Worm (Caenorhabditis elegans): ENCODE measurements around the gene fbxb-71.
A peak's percentile ranks its signal among the peaks of the same experiment; 100 is the strongest.

Gene fbxb-71

DNA sequence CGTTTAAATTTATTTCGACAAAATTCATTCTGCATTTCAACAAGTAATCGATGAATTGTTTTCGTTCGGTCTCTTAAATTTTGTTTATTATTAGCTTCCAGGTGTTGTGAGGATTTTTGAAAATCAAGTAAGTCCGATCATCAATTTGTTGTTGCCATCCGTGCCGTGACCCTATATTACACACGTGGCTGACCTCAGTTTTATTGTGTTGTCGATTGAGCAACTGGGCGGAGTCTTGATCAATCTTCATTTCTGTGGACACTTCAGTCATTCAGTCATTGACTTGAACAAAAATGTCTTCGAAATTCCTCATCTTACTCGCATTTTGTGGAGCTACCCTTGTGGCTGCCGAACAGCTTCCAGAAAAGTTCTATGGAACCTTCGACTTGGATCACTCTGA, 2.2 kb upstream of the fbxb-71 start, which contains the start of gene lbp-2:
lbp-2 (plus strand) TSS at position 102 of the 400 bp plus-strand sequence.
- TF ChIP-seq elt-1 (tag; optimal IDR thresholded peaks at IDR 0.05) (no peak), nhr-129 (tag; optimal IDR thresholded peaks at IDR 0.05) (peak; percentile 53), R02D3.7 (tag; optimal IDR thresholded peaks at IDR 0.05) (no peak), mdl-1 (tag; optimal IDR thresholded peaks at IDR 0.05) (no peak), mab-5 (tag; optimal IDR thresholded peaks at IDR 0.05) (peak; percentile 3)

DNA sequence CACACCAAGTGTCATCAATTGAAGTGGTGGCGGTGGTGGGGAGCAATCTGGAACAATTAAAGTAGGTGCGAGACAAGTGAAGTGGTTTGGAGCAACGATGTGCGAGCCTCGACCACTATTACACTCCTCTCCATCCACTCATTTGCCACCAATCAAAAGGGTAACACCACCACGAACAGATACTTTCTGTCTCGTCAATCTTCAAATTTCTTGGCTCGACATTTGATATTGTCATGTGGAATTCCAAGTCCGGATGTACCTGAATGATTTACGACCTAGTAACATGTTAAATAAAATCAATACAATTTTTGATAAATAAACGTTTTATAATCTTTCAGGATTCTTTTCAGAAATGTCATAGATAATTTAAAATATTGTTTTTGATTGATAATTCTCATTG, 8.1 kb downstream of the fbxb-71 start, which contains the start of gene sul-1:
sul-1 (minus strand) TSS at position 101 of the 400 bp plus-strand sequence.
- TF ChIP-seq ztf-4 (tag; optimal IDR thresholded peaks at IDR 0.05) (no peak), Y55F3AM.14 (GFP tag; optimal IDR thresholded peaks at IDR 0.05) (no peak), nhr-21 (tag; optimal IDR thresholded peaks at IDR 0.05) (no peak), unc-39 (tag; optimal IDR thresholded peaks at IDR 0.05) (no peak), ztf-11 (tag; optimal IDR thresholded peaks at IDR 0.05) (no peak), sem-4 (tag; optimal IDR thresholded peaks at IDR 0.05) (no peak)

DNA sequence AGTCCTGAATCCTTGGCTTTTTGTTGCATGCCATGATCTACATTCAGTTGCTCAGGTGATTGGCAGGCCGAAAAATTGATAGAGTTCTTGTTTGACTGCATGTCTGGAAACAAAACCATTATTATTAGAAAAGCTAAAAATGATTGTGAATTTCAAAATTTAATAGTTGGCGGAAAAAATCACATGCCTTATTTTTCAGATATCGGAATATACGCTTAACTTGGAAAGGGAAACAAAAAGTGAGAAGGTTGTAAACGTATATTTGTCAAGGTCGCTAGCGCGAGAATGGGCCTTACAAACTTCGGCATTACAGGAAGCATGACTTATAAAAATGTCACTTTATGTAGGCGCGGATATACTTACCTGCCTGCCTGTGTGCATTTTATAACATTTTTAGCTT, 9.0 kb downstream of the fbxb-71 start, which contains the start of gene K09C4.9:
K09C4.9 (minus strand) TSS at position 101 of the 400 bp plus-strand sequence.
- TF ChIP-seq nhr-10 (tag; optimal IDR thresholded peaks at IDR 0.05) (no peak), nhr-237 (tag; optimal IDR thresholded peaks at IDR 0.05) (no peak), elt-1 (tag; optimal IDR thresholded peaks at IDR 0.05) (no peak), sem-4 (tag; optimal IDR thresholded peaks at IDR 0.05) (no peak), crh-2 (tag; optimal IDR thresholded peaks at IDR 0.05) (no peak), lin-39 (tag; optimal IDR thresholded peaks at IDR 0.05) (no peak), gmeb-1 (tag; optimal IDR thresholded peaks at IDR 0.05) (no peak), zag-1 (tag; optimal IDR thresholded peaks at IDR 0.05) (no peak), nhr-12 (tag; optimal IDR thresholded peaks at IDR 0.05) (no peak), nhr-77 (tag; optimal IDR thresholded peaks at IDR 0.05) (no peak)

DNA sequence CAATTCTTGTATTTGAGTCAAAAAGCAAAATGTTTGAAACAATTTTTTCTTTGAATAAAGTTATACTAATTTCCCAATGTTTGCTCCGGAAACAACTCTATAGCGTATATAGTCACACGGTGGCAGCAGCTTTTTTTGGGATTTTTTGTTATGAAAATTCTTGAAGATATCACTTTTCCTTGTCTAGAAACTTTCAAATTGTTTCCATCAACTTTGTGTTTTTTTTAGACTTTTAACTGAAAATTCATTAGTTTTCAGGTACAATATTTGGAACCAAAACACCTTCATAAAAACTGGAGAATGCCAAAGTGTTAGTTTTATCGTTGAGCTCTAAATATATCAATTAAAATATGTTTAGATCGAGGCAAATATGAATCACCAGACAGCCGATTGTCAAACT, 9.9 kb downstream of the fbxb-71 start, which contains the start of gene K09C4.7:
K09C4.7 (plus strand) TSS at position 301 of the 400 bp plus-strand sequence.
- TF ChIP-seq zag-1 (tag; optimal IDR thresholded peaks at IDR 0.05), result no peak

DNA sequence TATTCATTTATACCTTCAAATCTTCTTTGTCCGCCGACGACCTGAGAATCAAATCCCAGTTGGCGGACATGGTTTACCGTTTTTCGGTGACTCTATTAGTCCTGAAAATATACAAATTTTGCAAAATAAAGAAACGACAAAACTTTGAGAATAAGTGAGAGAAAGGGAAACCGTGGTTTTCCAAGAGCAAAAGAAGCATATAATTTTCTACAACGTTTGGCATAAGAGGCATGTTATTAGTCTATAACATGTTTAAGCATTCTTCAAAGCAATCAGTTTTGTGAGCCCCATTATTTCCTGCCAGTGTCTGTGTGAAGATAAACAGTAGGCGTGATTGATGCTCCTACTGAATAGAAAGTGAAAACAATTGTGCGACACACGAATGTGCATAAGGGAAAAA, 17.4 kb downstream of the fbxb-71 start, which contains the start of gene K09C4.10:
K09C4.10 (minus strand) TSS at position 101 of the 400 bp plus-strand sequence.
- TF ChIP-seq dmd-4 (tag; optimal IDR thresholded peaks at IDR 0.05) (no peak), aly-2 (tag; optimal IDR thresholded peaks at IDR 0.05) (no peak), sem-4 (tag; optimal IDR thresholded peaks at IDR 0.05) (no peak), mab-5 (tag; optimal IDR thresholded peaks at IDR 0.05) (no peak), F13H6.1 (tag; optimal IDR thresholded peaks at IDR 0.05) (no peak), nhr-237 (tag; optimal IDR thresholded peaks at IDR 0.05) (no peak), gmeb-1 (tag; optimal IDR thresholded peaks at IDR 0.05) (no peak), nhr-129 (tag; optimal IDR thresholded peaks at IDR 0.05) (no peak), mbf-1 (tag; optimal IDR thresholded peaks at IDR 0.05) (no peak)

DNA sequence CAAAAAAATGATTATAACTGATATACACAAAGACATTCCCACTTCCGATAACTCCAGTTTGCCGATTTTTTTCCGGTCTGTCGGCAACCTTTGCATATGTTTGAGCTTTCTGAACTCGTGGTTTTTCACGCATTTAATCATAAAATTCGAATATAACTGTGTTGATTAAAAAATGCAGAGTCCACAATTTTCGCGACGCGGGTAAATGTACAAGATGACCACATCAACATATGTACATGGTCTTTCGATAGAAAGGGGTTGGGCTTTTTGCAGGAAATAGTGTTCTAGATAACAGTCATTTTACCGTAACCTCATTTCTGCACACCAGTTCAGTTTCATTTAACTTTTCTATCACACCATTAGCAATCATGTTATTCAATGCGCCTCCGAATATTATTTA, 19.6 kb downstream of the fbxb-71 start, which contains the start of gene K09C4.5:
K09C4.5 (plus strand) TSS at position 326 of the 400 bp plus-strand sequence.
- TF ChIP-seq fos-1 (tag; optimal IDR thresholded peaks at IDR 0.05) (peak; percentile 17), crh-2 (tag; optimal IDR thresholded peaks at IDR 0.05) (no peak)

DNA sequence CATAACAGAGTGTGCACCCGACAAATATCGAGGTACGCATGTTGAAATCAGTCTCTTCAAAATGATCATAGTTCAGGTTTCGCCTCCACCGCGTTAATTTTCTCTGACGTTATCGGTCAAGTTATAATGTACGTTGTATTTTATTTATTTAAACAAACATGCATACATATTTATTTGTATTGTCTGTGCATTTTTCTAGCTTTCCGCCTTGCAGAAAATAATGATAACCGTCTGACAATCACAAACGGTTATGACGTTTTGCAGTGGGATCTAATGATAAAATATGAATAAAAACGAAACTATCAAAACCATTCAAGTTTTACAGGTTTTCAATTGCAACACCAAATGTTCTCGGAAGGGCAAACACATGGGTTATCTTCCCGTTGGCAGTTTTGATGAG, 20.5 kb downstream of the fbxb-71 start:
- no peak for TF ChIP-seq ceh-16 (tag; optimal IDR thresholded peaks at IDR 0.05)
- TF ChIP-seq F13H6.1 (tag; optimal IDR thresholded peaks at IDR 0.05), result peak; percentile 13
- TF ChIP-seq lin-11 (tag; optimal IDR thresholded peaks at IDR 0.05), result no peak
- no peak for TF ChIP-seq C34F6.9 (tag; optimal IDR thresholded peaks at IDR 0.05)
- TF ChIP-seq fos-1 (tag; optimal IDR thresholded peaks at IDR 0.05), result peak; percentile 47
- TF ChIP-seq sma-9 (GFP tag; optimal IDR thresholded peaks at IDR 0.05), result peak; percentile 36
- TF ChIP-seq sma-9 (tag; optimal IDR thresholded peaks at IDR 0.05), result no peak

DNA sequence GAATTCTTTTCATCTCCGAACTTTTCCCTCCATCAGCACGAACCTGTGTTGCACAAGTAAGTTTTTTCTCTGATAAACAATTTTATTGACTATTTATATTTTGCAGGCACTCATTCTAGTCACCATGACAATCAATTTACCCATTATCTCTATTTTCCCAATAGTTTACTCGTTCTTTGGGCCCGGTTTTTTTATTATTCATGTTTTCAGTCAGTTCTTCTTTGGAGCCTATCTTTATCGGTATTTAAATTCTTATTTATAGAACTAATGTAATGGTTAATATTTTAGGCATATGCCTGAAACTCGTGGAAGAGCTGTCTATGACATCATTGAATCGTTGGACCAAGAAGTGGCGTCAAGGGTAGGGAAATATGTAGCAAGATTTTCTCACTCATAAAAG, 22.3 kb downstream of the fbxb-71 start:
- TF ChIP-seq nhr-21 (tag; optimal IDR thresholded peaks at IDR 0.05), result no peak
- no peak for TF ChIP-seq dmd-4 (tag; optimal IDR thresholded peaks at IDR 0.05)
- TF ChIP-seq elt-3 (tag; optimal IDR thresholded peaks at IDR 0.05), result no peak
- no peak for TF ChIP-seq lin-11 (tag; optimal IDR thresholded peaks at IDR 0.05)
- no peak for TF ChIP-seq unc-39 (tag; optimal IDR thresholded peaks at IDR 0.05)
- TF ChIP-seq lsy-2 (tag; optimal IDR thresholded peaks at IDR 0.05), result no peak
- no peak for TF ChIP-seq Y55F3AM.14 (GFP tag; optimal IDR thresholded peaks at IDR 0.05)
- no peak for TF ChIP-seq ztf-11 (tag; optimal IDR thresholded peaks at IDR 0.05)
- TF ChIP-seq egl-27 (tag; optimal IDR thresholded peaks at IDR 0.05), result no peak
- TF ChIP-seq R02D3.7 (tag; optimal IDR thresholded peaks at IDR 0.05), result no peak
- TF ChIP-seq nhr-23 (tag; optimal IDR thresholded peaks at IDR 0.05), result no peak
- no peak for TF ChIP-seq nhr-129 (tag; optimal IDR thresholded peaks at IDR 0.05)
- no peak for TF ChIP-seq gmeb-1 (tag; optimal IDR thresholded peaks at IDR 0.05)
- TF ChIP-seq ceh-16 (tag; optimal IDR thresholded peaks at IDR 0.05), result no peak
